Worm (Caenorhabditis elegans) whole organism, L3 larva: Measurements from ENCODE around the gene Y41C4A.9.

ENCODE experiments used
- R02D3.7 ChIP-seq: fragments of 150-350 bp; optimal IDR thresholded peaks from 2 replicates; lab custom pipeline; 2014; ENCODE audit warnings: missing biosample characterization, missing genetic modification characterization
- ZK546.5 ChIP-seq: sonication (generic microtip); optimal IDR thresholded peaks from 2 replicates; lab custom pipeline; 2017; ENCODE audit warnings: missing biosample characterization, missing genetic modification characterization
- aly-2 ChIP-seq: fragments of 150-350 bp; optimal IDR thresholded peaks from 2 replicates; lab custom pipeline; 2014; ENCODE audit warnings: missing biosample characterization, missing genetic modification characterization
- ama-1 ChIP-seq: fragments of 150-350 bp; optimal IDR thresholded peaks from 2 replicates; lab custom pipeline; 2018
- ceh-16 ChIP-seq: sonication (generic microtip); optimal IDR thresholded peaks from 2 replicates; lab custom pipeline; 2017; ENCODE audit warnings: missing biosample characterization, missing genetic modification characterization
- ceh-28 ChIP-seq: fragments of 150-350 bp; optimal IDR thresholded peaks from 2 replicates; lab custom pipeline; 2014; ENCODE audit warnings: missing biosample characterization, missing genetic modification reagents, missing genetic modification characterization
- ceh-82 ChIP-seq: fragments of 150-350 bp; optimal IDR thresholded peaks from 2 replicates; lab custom pipeline; 2014; ENCODE audit warnings: missing biosample characterization, missing genetic modification characterization
- ceh-9 ChIP-seq: sonication (generic microtip); optimal IDR thresholded peaks from 2 replicates; lab custom pipeline; 2018; ENCODE audit warnings: missing biosample characterization, missing genetic modification characterization
- egl-27 ChIP-seq: sonication (generic microtip); optimal IDR thresholded peaks from 4 replicates; lab custom pipeline; 2017; ENCODE audit warnings: missing biosample characterization, missing genetic modification reagents, missing genetic modification characterization
- egl-5 ChIP-seq: fragments of 150-350 bp; optimal IDR thresholded peaks from 2 replicates; lab custom pipeline; 2017; ENCODE audit warnings: missing biosample characterization, missing genetic modification reagents, missing genetic modification characterization, inconsistent platforms
- elt-1 ChIP-seq: fragments of 150-350 bp; optimal IDR thresholded peaks from 2 replicates; lab custom pipeline; 2014; ENCODE audit warnings: missing biosample characterization, missing genetic modification characterization
- elt-3 ChIP-seq, 3 experiments: fragments of 150-350 bp in 1 of 3; sonication (generic microtip) in 2 of 3; optimal IDR thresholded peaks; 2 replicates in 2 of 3; 4 replicates in 1 of 3; lab custom pipeline; 2014 to 2017; ENCODE audit warnings: missing biosample characterization in 3 of 3, missing genetic modification characterization in 3 of 3
- eor-1 ChIP-seq, 2 experiments: fragments of 150-350 bp; optimal IDR thresholded peaks; 2 replicates each; lab custom pipeline; 2014 to 2018; ENCODE audit warnings: missing biosample characterization in 2 of 2, missing genetic modification characterization in 2 of 2
- fkh-2 ChIP-seq: fragments of 150-350 bp; optimal IDR thresholded peaks from 2 replicates; lab custom pipeline; 2014; ENCODE audit warnings: missing biosample characterization, missing genetic modification reagents, missing genetic modification characterization
- hmg-11 ChIP-seq: sonication (generic microtip); optimal IDR thresholded peaks from 2 replicates; lab custom pipeline; 2016; ENCODE audit warnings: missing genetic modification characterization, missing compliant biosample characterization
- jun-1 ChIP-seq: fragments of 150-350 bp; optimal IDR thresholded peaks from 2 replicates; lab custom pipeline; 2014; ENCODE audit warnings: missing biosample characterization, missing genetic modification reagents, missing genetic modification characterization
- lin-15B ChIP-seq: fragments of 150-350 bp; optimal IDR thresholded peaks from 2 replicates; lab custom pipeline; 2014; ENCODE audit warnings: missing biosample characterization, missing genetic modification characterization
- lsy-12 ChIP-seq: sonication (generic microtip); optimal IDR thresholded peaks from 2 replicates; lab custom pipeline; 2016; ENCODE audit warnings: mild to moderate bottlenecking, missing genetic modification characterization, missing compliant biosample characterization
- mdl-1 ChIP-seq: fragments of 150-350 bp; optimal IDR thresholded peaks from 2 replicates; lab custom pipeline; 2014; ENCODE audit warnings: missing biosample characterization, missing genetic modification characterization
- mml-1 ChIP-seq: fragments of 150-350 bp; sonication (generic microtip); optimal IDR thresholded peaks from 3 replicates; lab custom pipeline; 2014; ENCODE audit warnings: missing biosample characterization, missing genetic modification characterization
- nfya-1 ChIP-seq: sonication (generic microtip); optimal IDR thresholded peaks from 2 replicates; lab custom pipeline; 2017; ENCODE audit warnings: missing genetic modification characterization, mild to moderate bottlenecking, missing compliant biosample characterization, antibody characterized with exemption, moderate library complexity; ENCODE audit not compliant: insufficient read depth
- nhr-11 ChIP-seq: fragments of 150-350 bp; optimal IDR thresholded peaks from 2 replicates; lab custom pipeline; 2014; ENCODE audit warnings: missing biosample characterization, missing genetic modification characterization
- nhr-12 ChIP-seq: fragments of 150-350 bp; optimal IDR thresholded peaks from 2 replicates; lab custom pipeline; 2014; ENCODE audit warnings: missing biosample characterization, missing genetic modification characterization
- nhr-43 ChIP-seq: sonication (generic microtip); optimal IDR thresholded peaks from 2 replicates; lab custom pipeline; 2016; ENCODE audit warnings: mild to moderate bottlenecking, missing genetic modification characterization, missing compliant biosample characterization; ENCODE audit not compliant: poor library complexity, severe bottlenecking
- nhr-67 ChIP-seq: fragments of 150-350 bp; optimal IDR thresholded peaks from 2 replicates; lab custom pipeline; 2014; ENCODE audit warnings: missing biosample characterization, missing genetic modification characterization
- nhr-76 ChIP-seq: fragments of 150-350 bp; sonication (generic microtip); optimal IDR thresholded peaks from 5 replicates; lab custom pipeline; 2014; ENCODE audit warnings: missing biosample characterization, missing genetic modification characterization
- nhr-77 ChIP-seq: fragments of 150-350 bp; optimal IDR thresholded peaks from 2 replicates; lab custom pipeline; 2014; ENCODE audit warnings: missing biosample characterization, missing genetic modification characterization
- pha-4 ChIP-seq: fragments of 150-350 bp; optimal IDR thresholded peaks from 2 replicates; lab custom pipeline; 2014; ENCODE audit warnings: missing biosample characterization, missing genetic modification reagents, missing genetic modification characterization
- pqm-1 ChIP-seq: fragments of 150-350 bp; optimal IDR thresholded peaks from 2 replicates; lab custom pipeline; 2017; ENCODE audit warnings: missing biosample characterization, missing genetic modification characterization, inconsistent platforms
- sea-2 ChIP-seq: fragments of 150-350 bp; sonication (generic microtip); optimal IDR thresholded peaks from 4 replicates; lab custom pipeline; 2014; ENCODE audit warnings: missing biosample characterization, missing genetic modification reagents, missing genetic modification characterization
- skn-1 ChIP-seq: fragments of 150-350 bp; optimal IDR thresholded peaks from 2 replicates; lab custom pipeline; 2014; ENCODE audit warnings: missing biosample characterization, missing genetic modification characterization
- snpc-4 ChIP-seq: fragments of 150-350 bp; optimal IDR thresholded peaks from 2 replicates; lab custom pipeline; 2014; ENCODE audit warnings: missing biosample characterization, missing genetic modification characterization
- unc-62 ChIP-seq: fragments of 150-350 bp; sonication (generic microtip); optimal IDR thresholded peaks from 4 replicates; lab custom pipeline; 2014; ENCODE audit warnings: missing biosample characterization, missing genetic modification reagents, missing genetic modification characterization
- ztf-11 ChIP-seq: fragments of 150-350 bp; optimal IDR thresholded peaks from 2 replicates; lab custom pipeline; 2014; ENCODE audit warnings: missing biosample characterization, missing genetic modification characterization
- ztf-4 ChIP-seq: fragments of 150-350 bp; optimal IDR thresholded peaks from 2 replicates; lab custom pipeline; 2014; ENCODE audit warnings: missing biosample characterization, missing genetic modification characterization

Y41C4A.9 gene

DNA sequence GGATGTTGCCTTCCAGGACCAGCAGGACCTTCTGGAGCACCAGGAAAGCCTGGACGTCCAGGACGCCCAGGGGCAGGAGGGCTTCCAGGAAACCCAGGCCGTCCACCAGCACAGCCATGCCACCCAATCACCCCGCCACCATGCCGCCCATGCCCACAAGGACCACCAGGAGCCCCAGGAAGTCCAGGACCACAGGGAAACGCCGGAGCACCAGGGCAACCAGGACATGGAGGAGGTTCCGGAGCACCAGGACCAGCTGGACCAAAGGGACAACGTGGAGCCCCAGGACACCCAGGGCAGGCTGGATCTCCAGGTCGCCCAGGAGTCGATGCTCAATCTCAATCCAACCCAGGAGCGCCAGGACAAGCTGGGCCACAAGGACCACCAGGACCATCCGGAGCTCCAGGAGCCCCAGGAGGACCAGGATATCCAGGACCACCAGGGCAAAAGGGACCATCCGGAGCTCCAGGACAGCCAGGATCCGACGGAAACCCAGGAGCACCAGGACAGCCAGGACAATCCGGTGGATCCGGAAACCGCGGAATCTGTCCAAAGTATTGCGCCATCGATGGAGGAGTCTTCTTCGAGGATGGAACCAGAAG lies 14.0 kb downstream of the Y41C4A.9 start:
- TF ChIP-seq skn-1 (tag; lab: Kevin White, UChicago) (no peak), jun-1 (tag; lab: Kevin White, UChicago) (no peak), ztf-4 (tag; lab: Kevin White, UChicago) (no peak), ZK546.5 (tag; lab: Kevin White, UChicago) (no peak), ceh-9 (tag; lab: Kevin White, UChicago) (no peak), nfya-1 (tag; lab: Kevin White, UChicago) (no peak), mdl-1 (tag; lab: Kevin White, UChicago) (no peak), ceh-82 (tag; lab: Kevin White, UChicago) (no peak), ama-1 (lab: Kevin White, UChicago) (no peak), ceh-28 (no peak), pqm-1 (no peak), lin-15B (tag; lab: Kevin White, UChicago) (no peak), R02D3.7 (tag; lab: Kevin White, UChicago) (no peak)

DNA sequence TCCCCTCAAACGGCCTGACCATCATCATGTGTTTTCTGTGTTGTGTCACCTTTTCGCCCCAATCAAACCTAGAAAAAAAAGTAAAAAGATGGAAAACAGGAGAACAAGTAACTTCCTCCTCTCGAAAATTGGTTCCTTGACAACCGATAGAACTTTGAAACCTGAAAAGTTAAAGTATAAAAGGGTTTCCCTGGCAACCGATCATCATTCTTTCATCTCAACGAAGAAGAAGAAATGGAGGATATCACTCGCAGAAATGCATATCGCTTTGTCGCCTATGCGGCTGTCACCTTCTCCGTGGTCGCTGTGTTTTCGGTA lies 14.7 kb downstream of the Y41C4A.9 start, which contains the start of gene col-95:
col-95 (plus strand) TSS at position 219 of the 318 bp plus-strand sequence.
- TF ChIP-seq egl-27 (tag; lab: Kevin White, UChicago) (no peak), ceh-82 (tag; lab: Kevin White, UChicago) (no peak), elt-1 (tag; lab: Kevin White, UChicago) (no peak), ceh-9 (tag; lab: Kevin White, UChicago) (no peak), pha-4 (tag; lab: Kevin White, UChicago) (no peak), nfya-1 (tag; lab: Kevin White, UChicago) (no peak), lsy-12 (tag; lab: Kevin White, UChicago) (no peak), hmg-11 (no peak), nhr-11 (no peak), elt-3 (tag; optimal IDR thresholded peaks at IDR 0.05; lab: Kevin White, UChicago) (no peak), snpc-4 (no peak), nhr-76 (tag; lab: Kevin White, UChicago) (no peak), eor-1 (tag; optimal IDR thresholded peaks at IDR 0.05; lab: Kevin White, UChicago) (no peak), ztf-4 (tag; lab: Kevin White, UChicago) (no peak), ceh-28 (no peak), pqm-1 (no peak), jun-1 (tag; lab: Kevin White, UChicago) (no peak), nhr-77 (tag; lab: Kevin White, UChicago) (no peak), aly-2 (no peak)

DNA sequence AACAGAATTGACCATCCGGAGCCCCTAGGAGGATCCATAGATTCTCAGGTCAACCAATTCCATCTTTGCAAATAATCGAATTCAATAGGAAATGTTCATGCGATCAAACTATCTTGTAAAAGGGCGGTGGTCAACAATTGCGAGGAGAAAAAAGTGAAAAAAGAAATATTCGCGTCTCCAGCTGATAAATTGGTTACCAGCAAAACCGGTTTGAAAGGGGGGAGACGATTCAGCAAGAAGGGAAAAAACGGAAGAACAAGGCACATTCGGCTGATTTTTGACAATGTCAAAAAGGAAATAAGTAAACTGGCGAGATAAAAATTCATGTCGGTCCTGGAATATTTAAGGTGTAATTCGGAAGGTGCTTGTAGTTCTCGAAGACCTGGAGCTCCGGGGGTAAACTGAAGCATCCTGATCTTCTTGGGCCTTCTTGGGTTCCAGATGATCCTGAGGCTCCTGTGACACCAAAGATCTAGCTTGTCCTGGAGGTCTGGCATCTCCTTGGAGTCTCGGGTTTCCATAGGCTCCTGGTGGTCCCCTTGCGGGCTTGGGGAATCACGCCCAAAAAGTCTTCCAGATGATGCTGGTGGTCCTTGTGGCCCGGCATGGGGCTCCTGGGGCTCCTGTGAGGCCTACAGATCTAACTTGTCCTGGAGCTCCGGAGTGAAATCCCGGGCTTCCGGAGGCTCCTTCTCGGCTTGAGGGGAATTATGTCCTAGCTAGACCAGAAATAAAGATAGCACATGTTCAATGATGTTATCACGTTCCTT lies 15.3 kb downstream of the Y41C4A.9 start:
- TF ChIP-seq ztf-11 (tag; lab: Kevin White, UChicago) (no peak), mml-1 (tag; lab: Kevin White, UChicago) (no peak), lin-15B (tag; lab: Kevin White, UChicago) (no peak)

DNA sequence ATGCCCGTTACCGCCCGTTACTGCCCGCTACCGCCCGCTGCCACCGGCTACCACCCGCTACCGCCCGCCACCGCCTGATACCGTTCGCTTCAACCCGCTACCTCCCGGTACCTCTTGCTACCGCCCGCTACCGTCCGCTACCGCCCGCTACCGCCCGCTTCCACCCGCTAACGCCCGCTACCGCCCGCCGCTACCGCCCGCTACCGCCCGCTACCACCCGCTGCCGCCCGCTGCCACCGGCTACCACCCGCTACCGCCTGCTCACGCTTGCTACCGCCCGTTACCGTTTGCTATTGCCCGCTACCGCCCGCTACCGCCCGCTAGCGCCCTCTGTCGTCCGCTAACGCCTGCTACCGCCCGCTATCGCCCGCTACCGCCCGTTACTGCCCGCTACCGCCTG lies 16.6 kb downstream of the Y41C4A.9 start:
- TF ChIP-seq nfya-1 (tag; lab: Kevin White, UChicago) (no peak), egl-5 (tag; lab: Kevin White, UChicago) (no peak), unc-62 (GFP tag; lab: Kevin White, UChicago) (no peak), lin-15B (tag; lab: Kevin White, UChicago) (no peak), sea-2 (GFP tag; lab: Kevin White, UChicago) (no peak), pha-4 (tag; lab: Kevin White, UChicago) (no peak), pqm-1 (no peak), nhr-76 (tag; lab: Kevin White, UChicago) (no peak), ceh-16 (tag; lab: Kevin White, UChicago) (no peak), nhr-43 (tag; lab: Kevin White, UChicago) (no peak), ama-1 (lab: Kevin White, UChicago) (no peak), ztf-4 (tag; lab: Kevin White, UChicago) (no peak), nhr-67 (tag; lab: Kevin White, UChicago) (no peak), hmg-11 (no peak), skn-1 (tag; lab: Kevin White, UChicago) (no peak), mml-1 (tag; lab: Kevin White, UChicago) (no peak), fkh-2 (tag; lab: Kevin White, UChicago) (no peak), ceh-82 (tag; lab: Kevin White, UChicago) (no peak), nhr-12 (tag; lab: Kevin White, UChicago) (no peak), ceh-9 (tag; lab: Kevin White, UChicago) (no peak)
